Worm (Caenorhabditis elegans) whole organism, mixed stage, embryonic: Measurements from ENCODE around the gene lec-1.

Experiments used
- bed-3 ChIP-seq: fragments of 200-800 bp; sonication (Bioruptor generic); optimal IDR thresholded peaks from 3 replicates; lab custom pipeline; 2018; ENCODE audit warnings: mild to moderate bottlenecking, missing genetic modification characterization, moderate library complexity, missing compliant biosample characterization
- blmp-1 ChIP-seq: fragments of 150-350 bp; optimal IDR thresholded peaks from 2 replicates; lab custom pipeline; 2014; ENCODE audit warnings: missing biosample characterization, missing genetic modification characterization
- ceh-39 ChIP-seq: fragments of 150-350 bp; optimal IDR thresholded peaks from 2 replicates; lab custom pipeline; 2014; ENCODE audit warnings: missing biosample characterization, missing genetic modification characterization
- ceh-43 ChIP-seq: fragments of 200-800 bp; sonication (Bioruptor generic); optimal IDR thresholded peaks from 2 replicates; lab custom pipeline; 2018; ENCODE audit warnings: mild to moderate bottlenecking, missing genetic modification characterization, moderate library complexity, missing compliant biosample characterization
- ceh-83 ChIP-seq: fragments of 200-800 bp; sonication (Bioruptor generic); optimal IDR thresholded peaks from 2 replicates; lab custom pipeline; 2018; ENCODE audit warnings: mild to moderate bottlenecking, missing genetic modification characterization, missing compliant biosample characterization
- ces-1 ChIP-seq: fragments of 150-350 bp; optimal IDR thresholded peaks from 2 replicates; lab custom pipeline; 2014; ENCODE audit warnings: missing biosample characterization, missing genetic modification reagents, missing genetic modification characterization
- cnd-1 ChIP-seq: fragments of 200-800 bp; sonication (Bioruptor generic); optimal IDR thresholded peaks from 2 replicates; lab custom pipeline; 2018; ENCODE audit warnings: mild to moderate bottlenecking, missing genetic modification characterization, missing compliant biosample characterization
- drap-1 ChIP-seq: fragments of 200-800 bp; sonication (Bioruptor generic); optimal IDR thresholded peaks from 3 replicates; lab custom pipeline; 2018; ENCODE audit warnings: mild to moderate bottlenecking, missing genetic modification characterization, missing compliant biosample characterization
- elt-3 ChIP-seq: fragments of 150-350 bp; optimal IDR thresholded peaks from 2 replicates; lab custom pipeline; 2014; ENCODE audit warnings: missing biosample characterization, missing genetic modification characterization
- flh-1 ChIP-seq: fragments of 200-800 bp; sonication (Bioruptor generic); optimal IDR thresholded peaks from 2 replicates; lab custom pipeline; 2018; ENCODE audit warnings: mild to moderate bottlenecking, missing genetic modification characterization, moderate library complexity, missing compliant biosample characterization
- ham-2 ChIP-seq: fragments of 200-800 bp; sonication (Bioruptor generic); optimal IDR thresholded peaks from 2 replicates; lab custom pipeline; 2018; ENCODE audit warnings: mild to moderate bottlenecking, missing genetic modification characterization, missing compliant biosample characterization
- hlh-1 ChIP-seq: fragments of 150-350 bp; optimal IDR thresholded peaks from 2 replicates; lab custom pipeline; 2014; ENCODE audit warnings: missing biosample characterization, missing genetic modification reagents, missing genetic modification characterization
- lin-13 ChIP-seq: fragments of 150-350 bp; optimal IDR thresholded peaks from 2 replicates; lab custom pipeline; 2014; ENCODE audit warnings: missing biosample characterization, missing genetic modification characterization
- lin-32 ChIP-seq: fragments of 200-800 bp; sonication (Bioruptor generic); optimal IDR thresholded peaks from 2 replicates; lab custom pipeline; 2018; ENCODE audit warnings: mild to moderate bottlenecking, missing genetic modification characterization, missing compliant biosample characterization
- lsy-2 ChIP-seq: fragments of 150-350 bp; optimal IDR thresholded peaks from 2 replicates; lab custom pipeline; 2014; ENCODE audit warnings: missing biosample characterization, missing genetic modification characterization
- mab-5 ChIP-seq: fragments of 150-350 bp; optimal IDR thresholded peaks from 2 replicates; lab custom pipeline; 2014; ENCODE audit warnings: missing biosample characterization, missing genetic modification characterization
- nhr-12 ChIP-seq: fragments of 150-350 bp; optimal IDR thresholded peaks from 2 replicates; lab custom pipeline; 2014; ENCODE audit warnings: missing biosample characterization, missing genetic modification characterization
- nhr-2 ChIP-seq: fragments of 150-350 bp; optimal IDR thresholded peaks from 2 replicates; lab custom pipeline; 2014; ENCODE audit warnings: missing biosample characterization, missing genetic modification characterization
- nhr-237 ChIP-seq: fragments of 150-350 bp; optimal IDR thresholded peaks from 2 replicates; lab custom pipeline; 2014; ENCODE audit warnings: missing biosample characterization, missing genetic modification characterization
- nhr-28 ChIP-seq: fragments of 150-350 bp; optimal IDR thresholded peaks from 2 replicates; lab custom pipeline; 2014; ENCODE audit warnings: missing biosample characterization, missing genetic modification characterization
- nhr-76 ChIP-seq: sonication (generic microtip); optimal IDR thresholded peaks from 2 replicates; lab custom pipeline; 2017; ENCODE audit warnings: missing biosample characterization, missing genetic modification characterization
- sem-2 ChIP-seq: fragments of 200-800 bp; sonication (Bioruptor generic); optimal IDR thresholded peaks from 2 replicates; lab custom pipeline; 2018; ENCODE audit warnings: mild to moderate bottlenecking, missing genetic modification characterization, missing compliant biosample characterization
- sptf-1 ChIP-seq: sonication (generic microtip); optimal IDR thresholded peaks from 2 replicates; lab custom pipeline; 2017; ENCODE audit warnings: mild to moderate bottlenecking, missing genetic modification characterization, moderate library complexity, missing compliant biosample characterization
- tbx-8 ChIP-seq: fragments of 200-800 bp; sonication (Bioruptor generic); optimal IDR thresholded peaks from 2 replicates; lab custom pipeline; 2018; ENCODE audit warnings: mild to moderate bottlenecking, missing genetic modification characterization, moderate library complexity, missing compliant biosample characterization
- unc-39 ChIP-seq: fragments of 150-350 bp; optimal IDR thresholded peaks from 2 replicates; lab custom pipeline; 2014; ENCODE audit warnings: missing biosample characterization, missing genetic modification characterization
- unc-62 ChIP-seq: fragments of 150-350 bp; optimal IDR thresholded peaks from 2 replicates; lab custom pipeline; 2014; ENCODE audit warnings: missing biosample characterization, missing genetic modification reagents, missing genetic modification characterization

Gene lec-1

ce11 chrII:13243021-13243420 lies 47.7 kb downstream of the lec-1 start, which contains the start of gene F15D4.4:
Gene F15D4.4 (minus strand): TSS chrII:13243121.
- TF ChIP-seq blmp-1 (tag; lab: Kevin White, UChicago), result no peak
- TF ChIP-seq elt-3 (tag; lab: Kevin White, UChicago), result no peak
- no peak for TF ChIP-seq sem-2 (GFP tag; lab: Kevin White, UChicago)
- TF ChIP-seq ceh-43, result no peak
- no peak for TF ChIP-seq ceh-83 (GFP tag; lab: Kevin White, UChicago)
- no peak for TF ChIP-seq tbx-8 (GFP tag; lab: Kevin White, UChicago)
- no peak for TF ChIP-seq lsy-2
- no peak for TF ChIP-seq sptf-1
- TF ChIP-seq lin-13, result no peak
- TF ChIP-seq nhr-237 (tag; lab: Kevin White, UChicago), result no peak
- TF ChIP-seq ham-2 (GFP tag; lab: Kevin White, UChicago), result no peak
- no peak for TF ChIP-seq mab-5 (tag; lab: Kevin White, UChicago)
- no peak for TF ChIP-seq bed-3
- no peak for TF ChIP-seq cnd-1 (tag; lab: Kevin White, UChicago)
- TF ChIP-seq ces-1 (GFP tag; lab: Kevin White, UChicago), result no peak
- TF ChIP-seq nhr-12 (tag; lab: Kevin White, UChicago), result no peak
- no peak for TF ChIP-seq drap-1
- no peak for TF ChIP-seq nhr-2 (tag; lab: Kevin White, UChicago)
- no peak for TF ChIP-seq lin-32 (GFP tag; lab: Kevin White, UChicago)
- TF ChIP-seq hlh-1, result no peak

ce11 chrII:13245076-13245475 lies 49.7 kb downstream of the lec-1 start, which contains the start of gene F15D4.5:
Gene F15D4.5 (plus strand): TSS chrII:13245376.
- TF ChIP-seq sptf-1 (no peak), flh-1 (GFP tag; lab: Kevin White, UChicago) (no peak), ceh-39 (tag; lab: Kevin White, UChicago) (no peak), tbx-8 (GFP tag; lab: Kevin White, UChicago) (no peak), nhr-237 (tag; lab: Kevin White, UChicago) (no peak), nhr-28 (tag; lab: Kevin White, UChicago) (no peak), unc-62 (GFP tag; lab: Kevin White, UChicago) (no peak), mab-5 (tag; lab: Kevin White, UChicago) (no peak), lin-13 (no peak), elt-3 (tag; lab: Kevin White, UChicago) (no peak), unc-39 (tag; lab: Kevin White, UChicago) (no peak), nhr-76 (tag; lab: Kevin White, UChicago) (no peak), nhr-2 (tag; lab: Kevin White, UChicago) (no peak)
- TF ChIP-seq, all 35 proteins: peak for 0

ce11 chrII:13248886-13249285 lies 53.5 kb downstream of the lec-1 start, which contains the start of gene F15D4.6:
Gene F15D4.6 (plus strand): TSS chrII:13249186.
- no peak for TF ChIP-seq nhr-12 (tag; lab: Kevin White, UChicago)
- no peak for TF ChIP-seq cnd-1 (tag; lab: Kevin White, UChicago)
- TF ChIP-seq nhr-237 (tag; lab: Kevin White, UChicago), result no peak
- no peak for TF ChIP-seq mab-5 (tag; lab: Kevin White, UChicago)
